Worm (Caenorhabditis elegans) whole organism, early embryonic: ENCODE measurements around the gene K10C2.8.

Experiments used
- aly-1 ChIP-seq: sonication (generic microtip); optimal IDR thresholded peaks from 2 replicates; lab custom pipeline; 2016; ENCODE audit warnings: missing genetic modification characterization, missing compliant biosample characterization
- ama-1 ChIP-seq: fragments of 150-350 bp; optimal IDR thresholded peaks from 2 replicates; lab custom pipeline; 2014
- flt-1 ChIP-seq: fragments of 200-800 bp; sonication (Bioruptor generic); IDR thresholded peaks from 2 replicates; pipeline ENCODE4 v1.3.6; 2022; ENCODE audit warnings: missing genetic modification characterization, missing compliant biosample characterization
- hnd-1 ChIP-seq: sonication (generic microtip); optimal IDR thresholded peaks from 2 replicates; lab custom pipeline; 2016; ENCODE audit warnings: missing genetic modification characterization, missing compliant biosample characterization
- scrt-1 ChIP-seq: fragments of 200-800 bp; sonication (Bioruptor generic); IDR thresholded peaks from 2 replicates; pipeline ENCODE4 v1.3.6; 2022; ENCODE audit warnings: missing genetic modification characterization, missing compliant biosample characterization
- tra-4 ChIP-seq: sonication (generic microtip); optimal IDR thresholded peaks from 2 replicates; lab custom pipeline; 2017; ENCODE audit warnings: missing genetic modification characterization, missing compliant biosample characterization

ce11 chrX:6408713-6409112 is 28.7 kb downstream of the K10C2.8 start:
- TF ChIP-seq tra-4 (tag; lab: Kevin White, UChicago) (no peak), ama-1 (lab: Kevin White, UChicago) (no peak), scrt-1 (GFP tag; lab: Robert Waterston, UW) (no peak), flt-1 (GFP tag; lab: Robert Waterston, UW) (no peak), aly-1 (tag; lab: Kevin White, UChicago) (no peak), hnd-1 (no peak)
